Worm (Caenorhabditis elegans): ENCODE data around the gene ztf-20.

Gene ztf-20

ce11 chrV:18990238-18990901 lies 30.4 kb upstream of the ztf-20 start, which contains the start of the genes reps-1 and Y39B6A.37 (continued):
- TF ChIP-seq che-1 (tag; optimal IDR thresholded peaks at IDR 0.05) = no peak
- peak; percentile 30 for TF ChIP-seq nfya-1 (tag; optimal IDR thresholded peaks at IDR 0.05)
- no peak for TF ChIP-seq ceh-45 (GFP tag; IDR thresholded peaks at IDR 0.05)
- no peak for TF ChIP-seq K02D7.2 (tag; optimal IDR thresholded peaks at IDR 0.05)
- no peak for TF ChIP-seq hlh-6 (tag; optimal IDR thresholded peaks at IDR 0.05)
- TF ChIP-seq ceh-34 (tag; optimal IDR thresholded peaks at IDR 0.05) = no peak
- no peak for TF ChIP-seq ceh-48 (tag; optimal IDR thresholded peaks at IDR 0.05)
- no peak for TF ChIP-seq unc-86 (tag; optimal IDR thresholded peaks at IDR 0.05)
- no peak for TF ChIP-seq hlh-30 (tag; optimal IDR thresholded peaks at IDR 0.05; ENCODE audit: insufficient read depth)
- no peak for TF ChIP-seq rnt-1 (tag; optimal IDR thresholded peaks at IDR 0.05)

- TF ChIP-seq ceh-48 (tag; optimal IDR thresholded peaks at IDR 0.05) = peak; percentile 28
- TF ChIP-seq hlh-15 (tag; optimal IDR thresholded peaks at IDR 0.05) = no peak
Observed at ce11 chrV:18986103-18986502, 26.1 kb upstream of the ztf-20 start.

ce11 chrV:18984656-18985055 lies 24.7 kb upstream of the ztf-20 start:
- peak; percentile 68 for TF ChIP-seq ceh-48 (tag; optimal IDR thresholded peaks at IDR 0.05)

DNA sequence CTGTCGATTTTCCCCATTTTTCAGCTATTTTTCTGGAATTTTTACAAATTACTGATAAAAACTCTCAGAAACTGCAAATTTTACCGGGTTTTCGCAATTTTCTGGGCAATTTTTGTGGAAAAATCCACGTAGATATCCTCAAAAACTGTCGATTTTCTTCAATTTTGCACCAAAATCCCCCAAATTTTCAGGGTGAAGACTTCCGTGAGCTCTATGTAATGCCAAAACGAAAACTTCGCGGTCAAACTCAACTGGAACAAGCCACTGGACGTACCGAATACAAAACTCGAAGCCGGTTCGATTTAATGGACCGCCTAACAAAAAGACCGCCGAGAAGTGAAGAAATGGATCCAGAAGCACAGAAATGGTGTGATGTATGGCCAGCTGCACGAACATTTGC lies 21.8 kb upstream of the ztf-20 start:
- no peak for TF ChIP-seq zip-5 (tag; optimal IDR thresholded peaks at IDR 0.05)
- no peak for TF ChIP-seq ttx-3 (tag; optimal IDR thresholded peaks at IDR 0.05)
- TF ChIP-seq ceh-9 (tag; optimal IDR thresholded peaks at IDR 0.05) = no peak
- TF ChIP-seq syd-9 (tag; optimal IDR thresholded peaks at IDR 0.05) = no peak
- no peak for TF ChIP-seq hlh-8 (tag; optimal IDR thresholded peaks at IDR 0.05)
- TF ChIP-seq ceh-18 (tag; optimal IDR thresholded peaks at IDR 0.05) = no peak

DNA sequence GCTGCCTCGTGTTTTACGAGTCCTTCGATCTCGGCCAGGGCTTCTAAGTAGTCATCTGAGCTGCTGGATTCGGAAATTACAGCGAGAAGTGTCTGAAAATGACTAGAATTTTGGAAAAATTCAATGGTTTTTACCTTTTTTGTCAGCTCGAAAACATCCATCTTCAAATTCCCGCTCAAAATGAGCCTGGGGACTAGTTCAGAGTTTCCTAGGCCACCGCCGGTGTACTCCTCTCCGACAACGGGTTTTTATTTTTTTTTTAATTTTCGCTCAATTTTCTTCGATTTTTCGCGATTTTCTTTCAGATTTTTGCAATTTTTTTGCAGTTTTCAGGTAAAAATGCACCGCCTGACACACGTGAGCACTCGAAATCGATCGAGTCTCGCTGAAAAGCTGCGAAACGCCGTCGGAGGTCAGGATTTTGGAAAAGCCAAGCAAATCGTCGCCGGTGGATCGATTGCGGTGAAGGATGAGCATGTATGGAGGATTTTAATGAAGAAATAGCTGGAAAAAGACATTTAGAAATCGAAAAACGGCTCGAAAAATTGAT lies 21.1 kb upstream of the ztf-20 start, which contains the start of the genes mrps-35 and sws-1:
TSS of gene mrps-35 (plus strand) at position 327 of the 550 bp plus-strand sequence.
TSS of gene sws-1 (minus strand) at position 500 of the 550 bp plus-strand sequence.
- TF ChIP-seq lim-6 (tag; optimal IDR thresholded peaks at IDR 0.05) = peak; percentile 73
- TF ChIP-seq che-1 (tag; optimal IDR thresholded peaks at IDR 0.05) = no peak
- TF ChIP-seq fax-1 (tag; optimal IDR thresholded peaks at IDR 0.05) = peak; percentile 67
- peak; percentile 66 for TF ChIP-seq hlh-8 (tag; optimal IDR thresholded peaks at IDR 0.05)
- TF ChIP-seq dmd-4 (tag; optimal IDR thresholded peaks at IDR 0.05; ENCODE audit: borderline replicate concordance) = peak; percentile 13
- peak; percentile 98 for TF ChIP-seq C08G9.2 (tag; optimal IDR thresholded peaks at IDR 0.05)
- TF ChIP-seq eyg-1 (tag; optimal IDR thresholded peaks at IDR 0.05) = peak; percentile 2
- TF ChIP-seq ets-4 (tag; optimal IDR thresholded peaks at IDR 0.05) = peak; percentile 90
- TF ChIP-seq ztf-16 (tag; optimal IDR thresholded peaks at IDR 0.05) = peak; percentile 53
- TF ChIP-seq ceh-2 (tag; optimal IDR thresholded peaks at IDR 0.05) = peak; percentile 94
- peak; percentile 5 for TF ChIP-seq pqm-1 (tag; optimal IDR thresholded peaks at IDR 0.05)
- TF ChIP-seq ref-2 (tag; optimal IDR thresholded peaks at IDR 0.05) = peak; percentile 92
- TF ChIP-seq ama-1 (optimal IDR thresholded peaks at IDR 0.05) = no peak
- TF ChIP-seq ceh-34 (tag; optimal IDR thresholded peaks at IDR 0.05) = peak; percentile 38
- peak; percentile 39 for TF ChIP-seq F13H6.1 (tag; optimal IDR thresholded peaks at IDR 0.05)
- peak; percentile 18 for TF ChIP-seq nfya-1 (tag; optimal IDR thresholded peaks at IDR 0.05)
- peak; percentile 37 for TF ChIP-seq pag-3 (tag; optimal IDR thresholded peaks at IDR 0.05; ENCODE audit: borderline replicate concordance)
- TF ChIP-seq lin-11 (tag; optimal IDR thresholded peaks at IDR 0.05) = no peak
- TF ChIP-seq tbx-2 (tag; optimal IDR thresholded peaks at IDR 0.05) = peak; percentile 78
- TF ChIP-seq zip-5 (tag; optimal IDR thresholded peaks at IDR 0.05) = peak; percentile 82
- TF ChIP-seq pha-4 (tag; optimal IDR thresholded peaks at IDR 0.05) = no peak
- TF ChIP-seq ceh-14 (tag; optimal IDR thresholded peaks at IDR 0.05) = peak; percentile 62
- peak; percentile 33 for TF ChIP-seq unc-42 (tag; optimal IDR thresholded peaks at IDR 0.05)
- no peak for TF ChIP-seq ceh-9 (tag; optimal IDR thresholded peaks at IDR 0.05)
- TF ChIP-seq sdc-2 (tag; optimal IDR thresholded peaks at IDR 0.05) = peak; percentile 19
- peak; percentile 51 for TF ChIP-seq hlh-6 (tag; optimal IDR thresholded peaks at IDR 0.05)
- TF ChIP-seq ahr-1 (tag; optimal IDR thresholded peaks at IDR 0.05) = no peak
- TF ChIP-seq pha-2 (tag; optimal IDR thresholded peaks at IDR 0.05) = peak; percentile 65
- peak; percentile 87 for TF ChIP-seq rnt-1 (tag; optimal IDR thresholded peaks at IDR 0.05)
- peak; percentile 56 for TF ChIP-seq elt-2 (tag; optimal IDR thresholded peaks at IDR 0.05)
- TF ChIP-seq fkh-10 (GFP tag; optimal IDR thresholded peaks at IDR 0.05) = no peak
- peak; percentile 94 for TF ChIP-seq tbx-7 (tag; optimal IDR thresholded peaks at IDR 0.05)
- TF ChIP-seq ceh-45 (GFP tag; IDR thresholded peaks at IDR 0.05) = no peak
- TF ChIP-seq mec-3 (tag; optimal IDR thresholded peaks at IDR 0.05; ENCODE audit: borderline replicate concordance) = peak; percentile 83
- TF ChIP-seq fkh-6 (tag; optimal IDR thresholded peaks at IDR 0.05) = peak; percentile 26

All from whole organism, late embryonic.